Worm (Caenorhabditis elegans) whole organism, L1 larva: Measurements from ENCODE around the gene C47E8.3.

Experiments used
- Y116A8C.19 ChIP-seq: sonication (generic microtip); optimal IDR thresholded peaks from 2 replicates; lab custom pipeline; 2016; ENCODE audit warnings: missing compliant biosample characterization, missing genetic modification characterization, borderline replicate concordance
- aly-2 ChIP-seq: fragments of 150-350 bp; optimal IDR thresholded peaks from 2 replicates; lab custom pipeline; 2014; ENCODE audit warnings: missing biosample characterization, missing genetic modification characterization
- blmp-1 ChIP-seq: fragments of 150-350 bp; optimal IDR thresholded peaks from 2 replicates; lab custom pipeline; 2014; ENCODE audit warnings: missing biosample characterization, missing genetic modification characterization
- ceh-63 ChIP-seq: fragments of 200-800 bp; sonication (Bioruptor generic); optimal IDR thresholded peaks from 2 replicates; lab custom pipeline; 2018; ENCODE audit warnings: mild to moderate bottlenecking, missing genetic modification characterization, missing compliant biosample characterization
- ceh-82 ChIP-seq, 3 experiments: fragments of 150-350 bp in 1 of 3; sonication (generic microtip) in 2 of 3; optimal IDR thresholded peaks; 2 replicates each; lab custom pipeline; 2014 to 2017; ENCODE audit warnings: missing biosample characterization in 3 of 3, missing genetic modification characterization in 3 of 3
- ceh-90 ChIP-seq: sonication (generic microtip); optimal IDR thresholded peaks from 2 replicates; lab custom pipeline; 2016; ENCODE audit warnings: missing genetic modification characterization, missing compliant biosample characterization
- efl-1 ChIP-seq, 4 experiments: fragments of 150-350 bp; optimal IDR thresholded peaks in 3 of 4; peaks in 1 of 4; 1 replicate in 1 of 4; 2 replicates in 3 of 4; lab custom pipeline; 2014; ENCODE audit warnings: missing biosample characterization in 2 of 4, missing genetic modification characterization in 2 of 4, missing genetic modification reagents in 2 of 4
- efl-3 ChIP-seq: fragments of 200-800 bp; sonication (Bioruptor generic); optimal IDR thresholded peaks from 2 replicates; lab custom pipeline; 2018; ENCODE audit warnings: mild to moderate bottlenecking, missing genetic modification characterization, missing compliant biosample characterization
- egl-13 ChIP-seq: sonication (generic microtip); optimal IDR thresholded peaks from 2 replicates; lab custom pipeline; 2016; ENCODE audit warnings: missing genotype, missing genetic modification reagents, missing genetic modification characterization, missing compliant biosample characterization
- elt-3 ChIP-seq, 6 experiments: fragments of 150-350 bp in 1 of 6; sonication (generic microtip); optimal IDR thresholded peaks; 2 replicates each; lab custom pipeline; 2017 to 2018; ENCODE audit warnings: missing biosample characterization in 6 of 6, missing genetic modification characterization in 6 of 6, inconsistent platforms in 1 of 6
- ets-5 ChIP-seq: fragments of 200-800 bp; sonication (Bioruptor generic); IDR thresholded peaks from 2 replicates; pipeline ENCODE4 v1.3.6; 2022; ENCODE audit warnings: missing genetic modification characterization, missing compliant biosample characterization
- fos-1 ChIP-seq: fragments of 150-350 bp; optimal IDR thresholded peaks from 2 replicates; lab custom pipeline; 2014; ENCODE audit warnings: missing biosample characterization, missing genetic modification characterization
- grh-1 ChIP-seq: fragments of 200-800 bp; sonication (Bioruptor generic); IDR thresholded peaks from 2 replicates; pipeline ENCODE4 v1.3.6; 2022; ENCODE audit warnings: missing genetic modification reagents, missing genetic modification characterization, missing compliant biosample characterization
- hlh-4 ChIP-seq: sonication (generic microtip); optimal IDR thresholded peaks from 2 replicates; lab custom pipeline; 2016; ENCODE audit warnings: mild to moderate bottlenecking, missing genetic modification characterization, missing compliant biosample characterization
- hpl-2 ChIP-seq: fragments of 150-350 bp; optimal IDR thresholded peaks from 2 replicates; lab custom pipeline; 2014; ENCODE audit warnings: missing biosample characterization, missing genetic modification reagents, missing genetic modification characterization
- isw-1 ChIP-seq: fragments of 200-800 bp; sonication (Bioruptor generic); IDR thresholded peaks from 2 replicates; pipeline ENCODE4 v1.3.6; 2022; ENCODE audit warnings: missing genetic modification characterization, missing compliant biosample characterization
- lin-14 ChIP-seq: fragments of 200-800 bp; sonication (Bioruptor generic); optimal IDR thresholded peaks from 2 replicates; lab custom pipeline; 2018; ENCODE audit warnings: mild to moderate bottlenecking, missing genetic modification characterization, moderate library complexity, missing compliant biosample characterization
- lin-35 ChIP-seq, 2 experiments: fragments of 150-350 bp; optimal IDR thresholded peaks; 2 replicates each; lab custom pipeline; 2014; ENCODE audit warnings: missing biosample characterization in 2 of 2, missing genetic modification characterization in 2 of 2, missing genetic modification reagents in 2 of 2
- lsy-2 ChIP-seq, 2 experiments: fragments of 150-350 bp; optimal IDR thresholded peaks; 2 replicates each; lab custom pipeline; 2014; ENCODE audit warnings: missing biosample characterization in 2 of 2, missing genetic modification characterization in 2 of 2
- mdl-1 ChIP-seq, 2 experiments: fragments of 150-350 bp; optimal IDR thresholded peaks; 2 replicates each; lab custom pipeline; 2014 to 2017; ENCODE audit warnings: missing biosample characterization in 2 of 2, missing genetic modification characterization in 2 of 2, inconsistent platforms in 1 of 2
- mep-1 ChIP-seq: fragments of 150-350 bp; optimal IDR thresholded peaks from 2 replicates; lab custom pipeline; 2014; ENCODE audit warnings: missing biosample characterization, missing genetic modification characterization
- nhr-11 ChIP-seq: fragments of 150-350 bp; optimal IDR thresholded peaks from 2 replicates; lab custom pipeline; 2014; ENCODE audit warnings: missing biosample characterization, missing genetic modification characterization
- nhr-19 ChIP-seq: fragments of 200-800 bp; sonication (Bioruptor generic); conservative IDR thresholded peaks from 2 replicates; pipeline ENCODE4 v1.3.6; 2022; ENCODE audit warnings: missing genetic modification characterization, missing compliant biosample characterization
- nhr-20 ChIP-seq: sonication (generic microtip); optimal IDR thresholded peaks from 2 replicates; lab custom pipeline; 2016; ENCODE audit warnings: mild to moderate bottlenecking, missing genetic modification characterization, missing compliant biosample characterization
- nhr-28 ChIP-seq: fragments of 150-350 bp; optimal IDR thresholded peaks from 2 replicates; lab custom pipeline; 2014; ENCODE audit warnings: missing biosample characterization, missing genetic modification characterization
- nhr-71 ChIP-seq: sonication (generic microtip); optimal IDR thresholded peaks from 2 replicates; lab custom pipeline; 2016; ENCODE audit warnings: mild to moderate bottlenecking, missing genetic modification characterization, moderate library complexity, missing compliant biosample characterization
- nhr-77 ChIP-seq: fragments of 150-350 bp; optimal IDR thresholded peaks from 2 replicates; lab custom pipeline; 2014; ENCODE audit warnings: missing biosample characterization, missing genetic modification characterization
- nhr-85 ChIP-seq: sonication (generic microtip); peaks from one replicate; lab custom pipeline; 2016; ENCODE audit warnings: missing genetic modification characterization, inconsistent platforms, missing compliant biosample characterization
- nhr-90 ChIP-seq: sonication (generic microtip); optimal IDR thresholded peaks from 2 replicates; lab custom pipeline; 2016; ENCODE audit warnings: mild to moderate bottlenecking, missing genetic modification characterization, missing compliant biosample characterization; ENCODE audit not compliant: poor library complexity
- pag-3 ChIP-seq: sonication (generic microtip); optimal IDR thresholded peaks from 2 replicates; lab custom pipeline; 2017; ENCODE audit warnings: missing genetic modification characterization, mild to moderate bottlenecking, missing compliant biosample characterization, antibody characterized with exemption, borderline replicate concordance; ENCODE audit not compliant: insufficient read depth
- pqm-1 ChIP-seq: sonication (generic microtip); optimal IDR thresholded peaks from 3 replicates; lab custom pipeline; 2017; ENCODE audit warnings: missing biosample characterization, missing genetic modification characterization
- sptf-1 ChIP-seq: fragments of 150-350 bp; optimal IDR thresholded peaks from 2 replicates; lab custom pipeline; 2014; ENCODE audit warnings: missing biosample characterization, missing genetic modification characterization
- unc-98 ChIP-seq: fragments of 200-800 bp; sonication (Bioruptor generic); IDR thresholded peaks from 2 replicates; pipeline ENCODE4 v1.3.6; 2022; ENCODE audit warnings: missing genetic modification characterization, missing compliant biosample characterization
- ztf-11 ChIP-seq, 2 experiments: sonication (generic microtip); optimal IDR thresholded peaks; 2 replicates each; lab custom pipeline; 2016 to 2017; ENCODE audit warnings: missing genetic modification characterization in 2 of 2, missing biosample characterization in 1 of 2, missing compliant biosample characterization in 1 of 2

Gene C47E8.3

DNA sequence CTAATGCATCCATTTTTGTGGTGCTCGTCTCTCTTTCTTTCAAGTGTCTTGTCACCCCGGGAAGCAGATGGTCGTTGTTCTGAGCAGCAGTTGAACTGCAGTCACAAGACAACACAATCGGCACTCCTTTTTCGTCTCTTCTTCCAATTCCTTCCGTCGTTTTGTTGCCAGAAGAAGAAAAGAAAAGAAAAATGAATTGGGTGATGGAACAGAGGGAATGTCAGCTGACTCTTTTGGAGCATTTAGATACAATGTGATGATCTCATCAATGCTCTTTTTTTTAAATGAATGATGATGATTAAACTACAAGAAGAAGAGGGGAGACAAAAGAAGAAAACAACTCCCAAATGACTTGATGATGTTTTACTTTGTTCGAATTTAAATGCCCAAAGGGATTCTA is 30.2 kb upstream of the C47E8.3 start (continued):
- TF ChIP-seq elt-3 (tag; optimal IDR thresholded peaks at IDR 0.05; lab: Kevin White, UChicago) = no peak
- TF ChIP-seq pag-3 (tag; lab: Kevin White, UChicago) = no peak
- TF ChIP-seq Y116A8C.19 (tag; lab: Kevin White, UChicago) = no peak
- TF ChIP-seq nhr-71 (tag; lab: Kevin White, UChicago) = peak; percentile 59

DNA sequence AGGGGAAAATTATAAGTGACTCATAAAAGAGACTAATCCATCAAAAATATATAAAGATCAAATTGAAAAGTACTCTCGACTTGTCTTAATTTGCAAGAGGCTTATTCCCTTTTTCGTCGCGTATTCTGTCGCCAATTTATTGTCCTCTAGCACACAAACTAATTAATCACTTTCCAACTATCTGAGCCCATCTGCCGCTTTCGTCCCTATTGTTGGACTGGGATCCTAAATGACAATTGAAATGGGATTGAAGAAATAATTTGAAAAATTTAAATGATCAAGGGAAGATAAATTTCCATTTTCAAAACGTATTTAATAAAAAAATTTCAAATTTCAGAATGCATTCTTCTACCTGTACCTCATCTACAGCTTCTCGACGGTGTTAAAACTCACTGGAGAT is 29.5 kb upstream of the C47E8.3 start:
- TF ChIP-seq unc-98 (GFP tag; lab: Robert Waterston, UW) (no peak), nhr-77 (tag; lab: Kevin White, UChicago) (no peak), ets-5 (GFP tag; lab: Robert Waterston, UW) (no peak), nhr-90 (tag; lab: Kevin White, UChicago) (no peak), efl-1 (optimal IDR thresholded peaks at IDR 0.05; lab: Kevin White, UChicago) (no peak), efl-1 (GFP tag; optimal IDR thresholded peaks at IDR 0.05 in 1 of 2; lab: Kevin White, UChicago) (peak in 1 of 2 experiments; percentile 78), lin-35 (GFP tag; optimal IDR thresholded peaks at IDR 0.05; lab: Kevin White, UChicago) (no peak), ztf-11 (tag; optimal IDR thresholded peaks at IDR 0.05; lab: Kevin White, UChicago) (peak in 1 of 2 experiments; percentile 19), sptf-1 (no peak)

DNA sequence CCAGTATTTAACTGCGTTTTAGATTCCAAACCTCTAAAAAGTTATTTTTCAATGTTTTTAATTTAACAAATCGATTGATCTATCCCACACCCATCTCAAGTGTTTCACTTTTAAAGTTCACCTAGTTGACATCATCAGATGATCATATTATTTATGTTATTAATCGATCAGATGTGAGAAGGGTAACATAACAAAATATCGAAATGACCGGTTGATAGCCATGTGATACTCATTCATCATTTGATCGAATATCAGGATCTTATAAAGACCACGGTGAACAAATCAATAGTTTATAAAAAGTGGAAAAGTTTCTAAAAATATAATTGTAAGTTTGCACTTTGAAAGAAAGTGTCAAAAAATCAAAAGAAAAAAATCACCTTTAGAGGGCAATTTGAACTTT is 24.4 kb upstream of the C47E8.3 start:
- peak; percentile 48 for TF ChIP-seq blmp-1 (tag; lab: Kevin White, UChicago)
- TF ChIP-seq elt-3 (tag; optimal IDR thresholded peaks at IDR 0.05; lab: Kevin White, UChicago) = peak in 1 of 6 experiments; percentile 53
- no peak for TF ChIP-seq grh-1
- peak in 1 of 2 experiments; percentile 26 for TF ChIP-seq lin-35 (GFP tag; optimal IDR thresholded peaks at IDR 0.05; lab: Kevin White, UChicago)
- TF ChIP-seq ceh-82 (tag; optimal IDR thresholded peaks at IDR 0.05; lab: Kevin White, UChicago) = no peak
- TF ChIP-seq lsy-2 (tag; optimal IDR thresholded peaks at IDR 0.05; lab: Kevin White, UChicago) = peak in 1 of 2 experiments; percentile 15

- TF ChIP-seq nhr-19 (GFP tag; lab: Robert Waterston, UW) = peak; percentile 31
- TF ChIP-seq fos-1 (tag; lab: Kevin White, UChicago) = no peak
- TF ChIP-seq efl-1 (optimal IDR thresholded peaks at IDR 0.05; lab: Kevin White, UChicago) = no peak
- TF ChIP-seq efl-1 (GFP tag; optimal IDR thresholded peaks at IDR 0.05 in 1 of 2; lab: Kevin White, UChicago) = peak in 1 of 2 experiments; percentile 85
- TF ChIP-seq egl-13 (tag; lab: Kevin White, UChicago) = no peak
- peak; percentile 50 for TF ChIP-seq lin-14 (GFP tag; lab: Kevin White, UChicago)
- TF ChIP-seq nhr-20 = peak; percentile 10
- no peak for TF ChIP-seq nhr-11
- no peak for TF ChIP-seq aly-2 (tag; lab: Kevin White, UChicago)
- peak; percentile 78 for TF ChIP-seq nhr-85 (tag; lab: Kevin White, UChicago)
- peak in 1 of 2 experiments; percentile 5 for TF ChIP-seq lsy-2 (tag; optimal IDR thresholded peaks at IDR 0.05; lab: Kevin White, UChicago)
- TF ChIP-seq lin-35 (GFP tag; optimal IDR thresholded peaks at IDR 0.05; lab: Kevin White, UChicago) = peak in 1 of 2 experiments; percentile 7
- TF ChIP-seq ztf-11 (tag; optimal IDR thresholded peaks at IDR 0.05; lab: Kevin White, UChicago) = no peak
- TF ChIP-seq blmp-1 (tag; lab: Kevin White, UChicago) = peak; percentile 33
- no peak for TF ChIP-seq sptf-1
- no peak for TF ChIP-seq mdl-1 (tag; optimal IDR thresholded peaks at IDR 0.05; lab: Kevin White, UChicago)
- TF ChIP-seq elt-3 (tag; optimal IDR thresholded peaks at IDR 0.05; lab: Kevin White, UChicago) = peak in 3 of 6 experiments; percentile 10 to 73 (median 64)
- TF ChIP-seq ceh-63 (GFP tag; lab: Kevin White, UChicago) = no peak
- no peak for TF ChIP-seq mep-1
Observed at ce11 chrV:14656970-14657369, 23.1 kb upstream of the C47E8.3 start.

ce11 chrV:14658131-14658530 is 22.0 kb upstream of the C47E8.3 start, which contains the start of gene slc-25A29:
Gene slc-25A29, minus strand, starts transcription at chrV:14658175.
- peak; percentile 28 for TF ChIP-seq nhr-85 (tag; lab: Kevin White, UChicago)
- TF ChIP-seq lin-14 (GFP tag; lab: Kevin White, UChicago) = peak; percentile 15
- no peak for TF ChIP-seq hpl-2 (GFP tag; lab: Kevin White, UChicago)
- TF ChIP-seq ceh-90 (tag; lab: Kevin White, UChicago) = no peak
- no peak for TF ChIP-seq isw-1 (GFP tag; lab: Robert Waterston, UW)
- peak; percentile 6 for TF ChIP-seq nhr-20
- peak; percentile 57 for TF ChIP-seq blmp-1 (tag; lab: Kevin White, UChicago)
- no peak for TF ChIP-seq ceh-82 (tag; optimal IDR thresholded peaks at IDR 0.05; lab: Kevin White, UChicago)
- no peak for TF ChIP-seq pqm-1 (tag; lab: Kevin White, UChicago)
- TF ChIP-seq ztf-11 (tag; optimal IDR thresholded peaks at IDR 0.05; lab: Kevin White, UChicago) = no peak
- TF ChIP-seq efl-3 = no peak
- no peak for TF ChIP-seq efl-1 (optimal IDR thresholded peaks at IDR 0.05; lab: Kevin White, UChicago)
- TF ChIP-seq efl-1 (GFP tag; optimal IDR thresholded peaks at IDR 0.05 in 1 of 2; lab: Kevin White, UChicago) = peak in 1 of 2 experiments; percentile 79
- TF ChIP-seq elt-3 (tag; optimal IDR thresholded peaks at IDR 0.05; lab: Kevin White, UChicago) = peak in 2 of 6 experiments; percentile 2 to 41
- no peak for TF ChIP-seq hlh-4
- peak; percentile 9 for TF ChIP-seq nhr-71 (tag; lab: Kevin White, UChicago)
- no peak for TF ChIP-seq nhr-28
